Worm (Caenorhabditis elegans): ENCODE results near the gene B0393.5.
A peak's percentile ranks its signal among the peaks of the same experiment; 100 is the strongest.

- no peak for TF ChIP-seq hlh-4 (tag; optimal IDR thresholded peaks at IDR 0.05)
- no peak for TF ChIP-seq lin-39 (tag; optimal IDR thresholded peaks at IDR 0.05)
- peak; percentile 46 for TF ChIP-seq xbp-1 (tag; optimal IDR thresholded peaks at IDR 0.05)
- no peak for TF ChIP-seq nhr-12 (tag; optimal IDR thresholded peaks at IDR 0.05)
- no peak for TF ChIP-seq nhr-28 (tag; optimal IDR thresholded peaks at IDR 0.05)
- TF ChIP-seq elt-3 (tag; optimal IDR thresholded peaks at IDR 0.05) = peak in 3 of 6 experiments; percentile 3 to 78 (median 38)
- TF ChIP-seq jun-1 (tag; optimal IDR thresholded peaks at IDR 0.05) = peak; percentile 96
- TF ChIP-seq hlh-17 (GFP tag; optimal IDR thresholded peaks at IDR 0.05; ENCODE audit: borderline replicate concordance) = no peak
- TF ChIP-seq nhr-11 (tag; optimal IDR thresholded peaks at IDR 0.05) = no peak
Measured at ce11 chrIII:4796039-4796438, 30.5 kb downstream of the B0393.5 start.

Measured in whole organism, L1 larva.